Fruit fly (Drosophila melanogaster) S2 (cell line): Measurements from ENCODE around the gene RpL26.

Source experiments
- CG8478 ChIP-seq: fragments of >200 bp; optimal IDR thresholded peaks from 2 replicates; lab custom pipeline; 2018
- CTCF ChIP-seq, 2 experiments: fragments of >200 bp; optimal IDR thresholded peaks; 2 replicates each; lab custom pipeline; 2018

DNA sequence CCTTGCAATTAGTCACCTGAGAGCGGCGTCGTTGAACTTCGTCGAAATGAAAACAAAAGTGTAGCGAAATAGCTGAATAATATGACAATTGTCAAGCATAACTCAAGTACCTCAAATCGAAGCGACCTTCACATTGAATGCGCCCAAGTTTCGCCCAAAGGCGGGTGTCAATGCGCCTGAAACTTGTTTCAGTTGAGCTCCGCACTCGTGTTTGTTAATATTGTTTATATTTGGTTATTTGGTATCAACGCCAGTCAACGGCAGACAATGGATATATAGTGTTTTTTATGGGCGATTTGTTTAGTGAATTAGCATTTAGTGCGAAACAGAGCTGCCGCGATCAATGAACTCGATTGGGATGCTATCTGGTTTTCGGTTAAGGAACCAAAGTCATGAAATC lies 36.8 kb upstream of the RpL26 start:
- TF ChIP-seq CG8478 (lab: Kevin White, UChicago), result no peak
- no peak for TF ChIP-seq CTCF (optimal IDR thresholded peaks at IDR 0.05; lab: Kevin White, UChicago)
